Fruit fly (Drosophila melanogaster) whole organism, prepupa: ENCODE data around the gene CG32564.
A peak's percentile ranks its signal among the peaks of the same experiment; 100 is the strongest.

Experiments
- CG10631 ChIP-seq: fragments of 200-800 bp; sonication (Bioruptor generic); optimal IDR thresholded peaks from 2 replicates; lab custom pipeline; 2016; ENCODE audit warnings: missing biosample characterization, missing genetic modification characterization
- CG10669 ChIP-seq: fragments of 200-800 bp; sonication (Bioruptor generic); optimal IDR thresholded peaks from 3 replicates; lab custom pipeline; 2018; ENCODE audit warnings: missing biosample characterization, mild to moderate bottlenecking, missing genetic modification characterization, moderate library complexity
- CG11294 ChIP-seq: fragments of 200-800 bp; sonication (Bioruptor generic); IDR thresholded peaks from 2 replicates; pipeline ENCODE4 v1.3.6; 2022; ENCODE audit warnings: missing biosample characterization, missing genetic modification characterization
- CG11762 ChIP-seq: fragments of 200-800 bp; sonication (Bioruptor generic); optimal IDR thresholded peaks from 3 replicates; lab custom pipeline; 2016; ENCODE audit warnings: missing biosample characterization, missing genetic modification characterization; ENCODE audit not compliant: insufficient read depth
- CG11902 ChIP-seq: fragments of 200-800 bp; sonication (Bioruptor generic); optimal IDR thresholded peaks from 3 replicates; lab custom pipeline; 2016; ENCODE audit warnings: missing biosample characterization, missing genetic modification characterization
- CG15336 ChIP-seq: fragments of 200-800 bp; sonication (Bioruptor generic); IDR thresholded peaks from 2 replicates; pipeline ENCODE4 v1.3.6; 2022; ENCODE audit warnings: missing biosample characterization, missing genetic modification characterization
- CG1621 ChIP-seq: fragments of 200-800 bp; sonication (Bioruptor generic); optimal IDR thresholded peaks from 3 replicates; lab custom pipeline; 2018; ENCODE audit warnings: missing biosample characterization, mild to moderate bottlenecking, missing genetic modification characterization
- CG16779 ChIP-seq: fragments of 200-800 bp; sonication (Bioruptor generic); optimal IDR thresholded peaks from 3 replicates; lab custom pipeline; 2017; ENCODE audit warnings: missing biosample characterization, mild to moderate bottlenecking, missing genetic modification characterization
- CG31627 ChIP-seq: fragments of 200-800 bp; sonication (Bioruptor generic); optimal IDR thresholded peaks from 3 replicates; lab custom pipeline; 2016; ENCODE audit warnings: missing biosample characterization, missing genetic modification characterization
- CG32006 ChIP-seq: fragments of 200-800 bp; sonication (Bioruptor generic); optimal IDR thresholded peaks from 3 replicates; lab custom pipeline; 2017; ENCODE audit warnings: missing biosample characterization, mild to moderate bottlenecking, missing genetic modification characterization
- CG34406 ChIP-seq: fragments of 200-800 bp; sonication (Bioruptor generic); optimal IDR thresholded peaks from 3 replicates; lab custom pipeline; 2016; ENCODE audit warnings: missing biosample characterization, missing genetic modification characterization
- CG4318 ChIP-seq: fragments of 200-800 bp; sonication (Bioruptor generic); optimal IDR thresholded peaks from 3 replicates; lab custom pipeline; 2017; ENCODE audit warnings: missing biosample characterization, mild to moderate bottlenecking, missing genetic modification characterization
- CG6163 ChIP-seq: fragments of 200-800 bp; sonication (Bioruptor generic); IDR thresholded peaks from 3 replicates; pipeline ENCODE4 v1.3.6; 2022; ENCODE audit warnings: missing biosample characterization, missing genetic modification characterization
- CG6276 ChIP-seq: fragments of 200-800 bp; sonication (Bioruptor generic); optimal IDR thresholded peaks from 2 replicates; lab custom pipeline; 2017; ENCODE audit warnings: missing biosample characterization, mild to moderate bottlenecking, missing genetic modification characterization
- CG6792 ChIP-seq: fragments of 200-800 bp; sonication (Bioruptor generic); optimal IDR thresholded peaks from 3 replicates; lab custom pipeline; 2016; ENCODE audit warnings: missing biosample characterization, missing genetic modification characterization
- CG6808 ChIP-seq: fragments of 200-800 bp; sonication (Bioruptor generic); optimal IDR thresholded peaks from 3 replicates; lab custom pipeline; 2017; ENCODE audit warnings: missing biosample characterization, missing genetic modification characterization, mild to moderate bottlenecking, moderate library complexity, missing genetic modification reagents
- CG6854 ChIP-seq: fragments of 200-800 bp; sonication (Bioruptor generic); optimal IDR thresholded peaks from 2 replicates; lab custom pipeline; 2017; ENCODE audit warnings: missing biosample characterization, mild to moderate bottlenecking, missing genetic modification characterization
- CG7368 ChIP-seq: fragments of 200-800 bp; sonication (Bioruptor generic); optimal IDR thresholded peaks from 3 replicates; lab custom pipeline; 2016; ENCODE audit warnings: missing biosample characterization, missing genetic modification characterization
- CG8119 ChIP-seq: fragments of 200-800 bp; sonication (Bioruptor generic); IDR thresholded peaks from 3 replicates; pipeline ENCODE4 v1.3.6; 2022; ENCODE audit warnings: missing biosample characterization, missing genetic modification characterization
- CG8319 ChIP-seq: fragments of 200-800 bp; sonication (Bioruptor generic); optimal IDR thresholded peaks from 3 replicates; lab custom pipeline; 2016; ENCODE audit warnings: missing biosample characterization, missing genetic modification characterization
- CG8632 ChIP-seq: fragments of 200-800 bp; sonication (Bioruptor generic); optimal IDR thresholded peaks from 3 replicates; lab custom pipeline; 2016; ENCODE audit warnings: missing biosample characterization, missing genetic modification characterization
- CG9139 ChIP-seq: fragments of 200-800 bp; sonication (Bioruptor generic); optimal IDR thresholded peaks from 3 replicates; lab custom pipeline; 2017; ENCODE audit warnings: missing biosample characterization, mild to moderate bottlenecking, missing genetic modification characterization
- Eip75B ChIP-seq: fragments of 200-800 bp; sonication (Bioruptor generic); optimal IDR thresholded peaks from 3 replicates; lab custom pipeline; 2016; ENCODE audit warnings: missing biosample characterization, missing genetic modification characterization
- Eip93F ChIP-seq: fragments of 200-800 bp; sonication (Bioruptor generic); optimal IDR thresholded peaks from 2 replicates; lab custom pipeline; 2016; ENCODE audit warnings: missing biosample characterization, mild to moderate bottlenecking, missing genetic modification characterization
- Ets21C ChIP-seq: fragments of 200-800 bp; sonication (Bioruptor generic); optimal IDR thresholded peaks from 3 replicates; lab custom pipeline; 2016; ENCODE audit warnings: missing biosample characterization, missing genetic modification characterization
- Ets96B ChIP-seq: fragments of 200-800 bp; optimal IDR thresholded peaks from 2 replicates; lab custom pipeline; 2019; ENCODE audit warnings: missing biosample characterization, mild to moderate bottlenecking, missing genetic modification characterization, moderate library complexity
- Gug ChIP-seq: fragments of 200-800 bp; sonication (Bioruptor generic); IDR thresholded peaks from 2 replicates; pipeline ENCODE4 v1.3.6; 2022; ENCODE audit warnings: missing biosample characterization, missing genetic modification characterization
- Hr38 ChIP-seq: sonication (Bioruptor generic); optimal IDR thresholded peaks from 2 replicates; lab custom pipeline; 2016; ENCODE audit warnings: missing biosample characterization, missing genetic modification characterization
- Lpt ChIP-seq: fragments of 200-800 bp; sonication (Bioruptor generic); optimal IDR thresholded peaks from 3 replicates; lab custom pipeline; 2016; ENCODE audit warnings: missing biosample characterization, missing genetic modification characterization
- Met ChIP-seq: fragments of 200-800 bp; sonication (Bioruptor generic); optimal IDR thresholded peaks from 3 replicates; lab custom pipeline; 2016; ENCODE audit warnings: missing biosample characterization, missing genetic modification characterization
- OdsH ChIP-seq: fragments of 200-800 bp; sonication (Bioruptor generic); optimal IDR thresholded peaks from 3 replicates; lab custom pipeline; 2016; ENCODE audit warnings: missing biosample characterization, missing genetic modification characterization
- Smox ChIP-seq: fragments of 200-800 bp; sonication (Bioruptor generic); optimal IDR thresholded peaks from 3 replicates; lab custom pipeline; 2016; ENCODE audit warnings: missing biosample characterization, missing genetic modification characterization
- Sox14 ChIP-seq: fragments of 200-800 bp; sonication (Bioruptor generic); optimal IDR thresholded peaks from 3 replicates; lab custom pipeline; 2016; ENCODE audit warnings: missing biosample characterization, missing genetic modification characterization
- Sox15 ChIP-seq: fragments of 200-800 bp; sonication (Bioruptor generic); optimal IDR thresholded peaks from 3 replicates; lab custom pipeline; 2016; ENCODE audit warnings: missing biosample characterization, missing genetic modification characterization
- achi ChIP-seq: fragments of 200-800 bp; sonication (Bioruptor generic); optimal IDR thresholded peaks from 3 replicates; lab custom pipeline; 2016; ENCODE audit warnings: missing biosample characterization, missing genetic modification characterization
- acj6 ChIP-seq: fragments of 200-800 bp; sonication (Bioruptor generic); optimal IDR thresholded peaks from 3 replicates; lab custom pipeline; 2016; ENCODE audit warnings: missing biosample characterization, missing genetic modification characterization
- cyc ChIP-seq: fragments of 200-800 bp; sonication (Bioruptor generic); optimal IDR thresholded peaks from 3 replicates; lab custom pipeline; 2016; ENCODE audit warnings: missing biosample characterization, missing genetic modification characterization
- dac ChIP-seq: fragments of 200-800 bp; sonication (Bioruptor generic); optimal IDR thresholded peaks from 2 replicates; lab custom pipeline; 2017; ENCODE audit warnings: missing biosample characterization, mild to moderate bottlenecking, missing genetic modification characterization
- dsx ChIP-seq: fragments of 200-800 bp; optimal IDR thresholded peaks from 3 replicates; lab custom pipeline; 2019; ENCODE audit warnings: missing biosample characterization, mild to moderate bottlenecking, missing genetic modification characterization, moderate library complexity; ENCODE audit not compliant: poor library complexity, severe bottlenecking
- fd59A ChIP-seq: fragments of 200-800 bp; sonication (Bioruptor generic); optimal IDR thresholded peaks from 2 replicates; lab custom pipeline; 2017; ENCODE audit warnings: missing biosample characterization, mild to moderate bottlenecking, missing genetic modification characterization, missing genetic modification reagents
- fd85E ChIP-seq: fragments of 200-800 bp; sonication (Bioruptor generic); optimal IDR thresholded peaks from 3 replicates; lab custom pipeline; 2016; ENCODE audit warnings: missing biosample characterization, missing genetic modification characterization
- fkh ChIP-seq: fragments of 200-800 bp; sonication (Bioruptor generic); optimal IDR thresholded peaks from 3 replicates; lab custom pipeline; 2017; ENCODE audit warnings: missing biosample characterization, mild to moderate bottlenecking, missing genetic modification characterization, moderate library complexity
- net ChIP-seq: fragments of 200-800 bp; sonication (Bioruptor generic); optimal IDR thresholded peaks from 3 replicates; lab custom pipeline; 2016; ENCODE audit warnings: missing biosample characterization, missing genetic modification characterization
- pdm3 ChIP-seq: fragments of 200-800 bp; sonication (Bioruptor generic); optimal IDR thresholded peaks from 3 replicates; lab custom pipeline; 2016; ENCODE audit warnings: missing biosample characterization, missing genetic modification characterization
- salr ChIP-seq, 2 experiments: fragments of 200-800 bp; sonication (Bioruptor generic); optimal IDR thresholded peaks; 3 replicates each; lab custom pipeline; 2016 to 2018; ENCODE audit warnings: missing biosample characterization in 2 of 2, missing genetic modification characterization in 2 of 2, mild to moderate bottlenecking in 1 of 2
- ss ChIP-seq, 2 experiments: fragments of 200-800 bp; sonication (Bioruptor generic); optimal IDR thresholded peaks; 2 replicates in 1 of 2; 3 replicates in 1 of 2; lab custom pipeline; 2017 to 2018; ENCODE audit warnings: mild to moderate bottlenecking in 2 of 2, missing biosample characterization in 2 of 2, missing genetic modification characterization in 2 of 2, moderate library complexity in 1 of 2
- svp ChIP-seq: fragments of 200-800 bp; sonication (Bioruptor generic); peaks from one replicate; lab custom pipeline; 2016; ENCODE audit warnings: missing biosample characterization, missing genetic modification characterization
- vri ChIP-seq: fragments of 200-800 bp; sonication (Bioruptor generic); optimal IDR thresholded peaks from 3 replicates; lab custom pipeline; 2016; ENCODE audit warnings: missing biosample characterization, mild to moderate bottlenecking, missing genetic modification characterization

The CG32564 gene

dm6 chrX:17170484-17170944, 35.7 kb upstream of the CG32564 start (continued):
- TF ChIP-seq CG6808, result peak; percentile 73
- TF ChIP-seq CG8319 (GFP tag; lab: Kevin White, UChicago), result peak; percentile 8
- TF ChIP-seq Sox15 (GFP tag; lab: Kevin White, UChicago), result no peak
- TF ChIP-seq CG11762 (GFP tag; lab: Kevin White, UChicago), result no peak
- TF ChIP-seq ss (GFP tag; optimal IDR thresholded peaks at IDR 0.05; lab: Kevin White, UChicago), result peak; percentile 70 to 77
- peak; percentile 79 for TF ChIP-seq CG6163
- TF ChIP-seq CG31627 (GFP tag; lab: Kevin White, UChicago), result no peak
- peak; percentile 54 for TF ChIP-seq OdsH (GFP tag; lab: Kevin White, UChicago)
- peak; percentile 51 for TF ChIP-seq dac (GFP tag; lab: Kevin White, UChicago)
- peak; percentile 34 for TF ChIP-seq Eip75B
- TF ChIP-seq svp (GFP tag; lab: Kevin White, UChicago), result no peak
- peak; percentile 84 for TF ChIP-seq CG6276
- TF ChIP-seq CG11902 (GFP tag; lab: Kevin White, UChicago), result peak; percentile 16
- peak; percentile 18 for TF ChIP-seq Lpt (GFP tag; lab: Kevin White, UChicago)
- TF ChIP-seq Gug (GFP tag; lab: Robert Waterston, UW), result peak; percentile 65
- TF ChIP-seq Smox (GFP tag; lab: Kevin White, UChicago), result no peak
- peak; percentile 28 for TF ChIP-seq CG1621 (tag; lab: Kevin White, UChicago)
- peak; percentile 65 for TF ChIP-seq CG10669
- TF ChIP-seq Hr38 (GFP tag; lab: Kevin White, UChicago), result no peak
- TF ChIP-seq, all 60 proteins: peak for 46

- TF ChIP-seq CG6854, result no peak
- peak; percentile 11; the same call in 1 of the 3 replicates for TF ChIP-seq CG6163
- peak; percentile 64 for TF ChIP-seq Smox (GFP tag; lab: Kevin White, UChicago)
- TF ChIP-seq Ets21C, result peak; percentile 46
- TF ChIP-seq Eip93F (GFP tag; lab: Kevin White, UChicago), result no peak
- no peak for TF ChIP-seq Lpt (GFP tag; lab: Kevin White, UChicago)
- TF ChIP-seq CG8319 (GFP tag; lab: Kevin White, UChicago), result no peak
- peak; percentile 11 for TF ChIP-seq net (GFP tag; lab: Kevin White, UChicago)
- peak; percentile 22 for TF ChIP-seq CG34406
- no peak for TF ChIP-seq vri (GFP tag; lab: Kevin White, UChicago)
- peak; percentile 3 for TF ChIP-seq Sox15 (GFP tag; lab: Kevin White, UChicago)
- TF ChIP-seq ss (GFP tag; optimal IDR thresholded peaks at IDR 0.05; lab: Kevin White, UChicago), result peak in 1 of 2 experiments; percentile 27
- TF ChIP-seq Ets96B (tag; lab: Kevin White, UChicago), result no peak
- peak; percentile 43 for TF ChIP-seq CG6792 (GFP tag; lab: Kevin White, UChicago)
- TF ChIP-seq CG8119 (GFP tag; lab: Robert Waterston, UW), result no peak
- no peak for TF ChIP-seq CG11294 (GFP tag; lab: Robert Waterston, UW)
- no peak for TF ChIP-seq CG7368
- TF ChIP-seq CG32006, result no peak
- TF ChIP-seq fkh, result no peak
- no peak for TF ChIP-seq dac (GFP tag; lab: Kevin White, UChicago)
- TF ChIP-seq dsx (GFP tag; lab: Kevin White, UChicago), result no peak
- no peak for TF ChIP-seq CG11762 (GFP tag; lab: Kevin White, UChicago)
- peak; percentile 81 for TF ChIP-seq svp (GFP tag; lab: Kevin White, UChicago)
- peak; percentile 5 for TF ChIP-seq CG11902 (GFP tag; lab: Kevin White, UChicago)
- TF ChIP-seq CG4318 (GFP tag; lab: Kevin White, UChicago), result no peak
- peak; percentile 34 for TF ChIP-seq acj6 (GFP tag; lab: Kevin White, UChicago)
- no peak for TF ChIP-seq CG16779 (tag; lab: Kevin White, UChicago)
- no peak for TF ChIP-seq salr (GFP tag; optimal IDR thresholded peaks at IDR 0.05; lab: Kevin White, UChicago)
- no peak for TF ChIP-seq fd85E (GFP tag; lab: Kevin White, UChicago)
- TF ChIP-seq Hr38 (GFP tag; lab: Kevin White, UChicago), result no peak
- TF ChIP-seq CG9139 (GFP tag; lab: Kevin White, UChicago), result peak; percentile 24
- peak; percentile 17 for TF ChIP-seq OdsH (GFP tag; lab: Kevin White, UChicago)
- no peak for TF ChIP-seq CG8632 (GFP tag; lab: Kevin White, UChicago)
- peak; percentile 69 for TF ChIP-seq cyc (GFP tag; lab: Kevin White, UChicago)
- TF ChIP-seq fd59A (GFP tag; lab: Kevin White, UChicago), result no peak
- no peak for TF ChIP-seq CG15336 (GFP tag; lab: Robert Waterston, UW)
- no peak for TF ChIP-seq CG10669
- TF ChIP-seq achi (GFP tag; lab: Kevin White, UChicago), result peak; percentile 32
- peak; percentile 28 for TF ChIP-seq CG10631
- peak; percentile 41 for TF ChIP-seq Sox14 (GFP tag; lab: Kevin White, UChicago)
- TF ChIP-seq Met (GFP tag; lab: Kevin White, UChicago), result peak; percentile 69
- TF ChIP-seq pdm3 (GFP tag; lab: Kevin White, UChicago), result peak; percentile 44
These were observed 34.1 kb upstream of the CG32564 start for dm6 chrX:17172123-17172522.
